Worm (Caenorhabditis elegans) whole organism, mixed stage, embryonic: ENCODE results near the gene cyn-4.
"Not testable (repeated sequence)": the region's sequence is repeated elsewhere in the genome, so short reads cannot be mapped to it uniquely, and the experiment has no call there.

ENCODE experiments used
- M03D4.4 ChIP-seq: sonication (generic microtip); optimal IDR thresholded peaks from 2 replicates; lab custom pipeline; 2017; ENCODE audit warnings: mild to moderate bottlenecking, missing genetic modification characterization, missing compliant biosample characterization
- blmp-1 ChIP-seq: fragments of 150-350 bp; optimal IDR thresholded peaks from 2 replicates; lab custom pipeline; 2014; ENCODE audit warnings: missing biosample characterization, missing genetic modification characterization
- ceh-39 ChIP-seq: fragments of 150-350 bp; optimal IDR thresholded peaks from 2 replicates; lab custom pipeline; 2014; ENCODE audit warnings: missing biosample characterization, missing genetic modification characterization
- ceh-43 ChIP-seq: fragments of 200-800 bp; sonication (Bioruptor generic); optimal IDR thresholded peaks from 2 replicates; lab custom pipeline; 2018; ENCODE audit warnings: mild to moderate bottlenecking, missing genetic modification characterization, moderate library complexity, missing compliant biosample characterization
- ceh-83 ChIP-seq: fragments of 200-800 bp; sonication (Bioruptor generic); optimal IDR thresholded peaks from 2 replicates; lab custom pipeline; 2018; ENCODE audit warnings: mild to moderate bottlenecking, missing genetic modification characterization, missing compliant biosample characterization
- cnd-1 ChIP-seq: fragments of 200-800 bp; sonication (Bioruptor generic); optimal IDR thresholded peaks from 2 replicates; lab custom pipeline; 2018; ENCODE audit warnings: mild to moderate bottlenecking, missing genetic modification characterization, missing compliant biosample characterization
- drap-1 ChIP-seq: fragments of 200-800 bp; sonication (Bioruptor generic); optimal IDR thresholded peaks from 3 replicates; lab custom pipeline; 2018; ENCODE audit warnings: mild to moderate bottlenecking, missing genetic modification characterization, missing compliant biosample characterization
- elt-1 ChIP-seq: sonication (generic microtip); optimal IDR thresholded peaks from 2 replicates; lab custom pipeline; 2017; ENCODE audit warnings: missing genetic modification characterization, mild to moderate bottlenecking, missing compliant biosample characterization, antibody characterized with exemption, moderate library complexity, borderline replicate concordance; ENCODE audit not compliant: insufficient read depth
- flh-1 ChIP-seq: fragments of 200-800 bp; sonication (Bioruptor generic); optimal IDR thresholded peaks from 2 replicates; lab custom pipeline; 2018; ENCODE audit warnings: mild to moderate bottlenecking, missing genetic modification characterization, moderate library complexity, missing compliant biosample characterization
- ham-2 ChIP-seq: fragments of 200-800 bp; sonication (Bioruptor generic); optimal IDR thresholded peaks from 2 replicates; lab custom pipeline; 2018; ENCODE audit warnings: mild to moderate bottlenecking, missing genetic modification characterization, missing compliant biosample characterization
- hlh-1 ChIP-seq: fragments of 150-350 bp; optimal IDR thresholded peaks from 2 replicates; lab custom pipeline; 2014; ENCODE audit warnings: missing biosample characterization, missing genetic modification reagents, missing genetic modification characterization
- lin-13 ChIP-seq: fragments of 150-350 bp; optimal IDR thresholded peaks from 2 replicates; lab custom pipeline; 2014; ENCODE audit warnings: missing biosample characterization, missing genetic modification characterization
- lin-32 ChIP-seq: fragments of 200-800 bp; sonication (Bioruptor generic); optimal IDR thresholded peaks from 2 replicates; lab custom pipeline; 2018; ENCODE audit warnings: mild to moderate bottlenecking, missing genetic modification characterization, missing compliant biosample characterization
- lsy-2 ChIP-seq: fragments of 150-350 bp; optimal IDR thresholded peaks from 2 replicates; lab custom pipeline; 2014; ENCODE audit warnings: missing biosample characterization, missing genetic modification characterization
- mab-5 ChIP-seq: fragments of 150-350 bp; optimal IDR thresholded peaks from 2 replicates; lab custom pipeline; 2014; ENCODE audit warnings: missing biosample characterization, missing genetic modification characterization
- mep-1 ChIP-seq: fragments of 150-350 bp; optimal IDR thresholded peaks from 2 replicates; lab custom pipeline; 2017; ENCODE audit warnings: missing biosample characterization, missing genetic modification reagents, missing genetic modification characterization, inconsistent platforms
- nhr-2 ChIP-seq: fragments of 150-350 bp; optimal IDR thresholded peaks from 2 replicates; lab custom pipeline; 2014; ENCODE audit warnings: missing biosample characterization, missing genetic modification characterization
- nhr-28 ChIP-seq: fragments of 150-350 bp; optimal IDR thresholded peaks from 2 replicates; lab custom pipeline; 2014; ENCODE audit warnings: missing biosample characterization, missing genetic modification characterization
- nhr-76 ChIP-seq: sonication (generic microtip); optimal IDR thresholded peaks from 2 replicates; lab custom pipeline; 2017; ENCODE audit warnings: missing biosample characterization, missing genetic modification characterization
- pha-4 ChIP-seq: fragments of 150-350 bp; optimal IDR thresholded peaks from 2 replicates; lab custom pipeline; 2018; ENCODE audit warnings: missing biosample characterization, missing genetic modification reagents, missing genetic modification characterization
- sem-2 ChIP-seq: fragments of 200-800 bp; sonication (Bioruptor generic); optimal IDR thresholded peaks from 2 replicates; lab custom pipeline; 2018; ENCODE audit warnings: mild to moderate bottlenecking, missing genetic modification characterization, missing compliant biosample characterization
- snpc-4 ChIP-seq: fragments of 150-350 bp; optimal IDR thresholded peaks from 2 replicates; lab custom pipeline; 2014; ENCODE audit warnings: missing biosample characterization, missing genetic modification characterization
- sptf-1 ChIP-seq: sonication (generic microtip); optimal IDR thresholded peaks from 2 replicates; lab custom pipeline; 2017; ENCODE audit warnings: mild to moderate bottlenecking, missing genetic modification characterization, moderate library complexity, missing compliant biosample characterization
- unc-120 ChIP-seq: sonication (generic microtip); optimal IDR thresholded peaks from 2 replicates; lab custom pipeline; 2017; ENCODE audit warnings: missing genetic modification characterization, missing compliant biosample characterization; ENCODE audit not compliant: poor library complexity, severe bottlenecking
- unc-62 ChIP-seq: fragments of 150-350 bp; optimal IDR thresholded peaks from 2 replicates; lab custom pipeline; 2014; ENCODE audit warnings: missing biosample characterization, missing genetic modification reagents, missing genetic modification characterization
- zip-8 ChIP-seq: fragments of 150-350 bp; optimal IDR thresholded peaks from 2 replicates; lab custom pipeline; 2014; ENCODE audit warnings: missing biosample characterization, missing genetic modification characterization
- ztf-11 ChIP-seq: fragments of 150-350 bp; optimal IDR thresholded peaks from 2 replicates; lab custom pipeline; 2014; ENCODE audit warnings: missing biosample characterization, missing genetic modification characterization

cyn-4 gene

ce11 chrII:10914366-10914765, 42.0 kb upstream of the cyn-4 start, which contains the start of gene F44F4.15:
F44F4.15 (plus strand) TSS chrII:10914666.
- TF ChIP-seq pha-4 (tag; lab: Kevin White, UChicago): no peak
- no peak for TF ChIP-seq nhr-28
- TF ChIP-seq nhr-2 (tag; lab: Kevin White, UChicago): no peak
- TF ChIP-seq elt-1: no peak

ce11 chrII:10912995-10913394, 40.6 kb upstream of the cyn-4 start:
- TF ChIP-seq blmp-1 (no peak), hlh-1 (tag; lab: Kevin White, UChicago) (no peak), ceh-43 (GFP tag; lab: Kevin White, UChicago) (no peak), ceh-83 (GFP tag; lab: Kevin White, UChicago) (no peak), nhr-76 (tag; lab: Kevin White, UChicago) (no peak), lsy-2 (tag; lab: Kevin White, UChicago) (no peak), unc-62 (GFP tag; lab: Kevin White, UChicago) (no peak)

ce11 chrII:10910219-10910618, 37.8 kb upstream of the cyn-4 start, which contains the start of gene sra-11:
sra-11 (minus strand) TSS chrII:10910319.
- TF ChIP-seq nhr-2 (tag; lab: Kevin White, UChicago) (no peak), sem-2 (GFP tag; lab: Kevin White, UChicago) (no peak), unc-62 (GFP tag; lab: Kevin White, UChicago) (no peak), M03D4.4 (no peak), unc-120 (tag; lab: Kevin White, UChicago) (no peak), hlh-1 (tag; lab: Kevin White, UChicago) (no peak)

- TF ChIP-seq ztf-11 (tag; lab: Kevin White, UChicago); hlh-1 (tag; lab: Kevin White, UChicago); unc-62 (GFP tag; lab: Kevin White, UChicago): not testable (repeated sequence)
These were observed 32.0 kb upstream of the cyn-4 start, which contains the start of gene sra-12 for ce11 chrII:10904379-10904778. sra-12 (minus strand) TSS chrII:10904479.

ce11 chrII:10902104-10902503, 29.7 kb upstream of the cyn-4 start, which contains the start of gene gly-1:
gly-1 (minus strand) TSS chrII:10902204.
- TF ChIP-seq ceh-43 (GFP tag; lab: Kevin White, UChicago) (no peak), flh-1 (GFP tag; lab: Kevin White, UChicago) (no peak), cnd-1 (tag; lab: Kevin White, UChicago) (no peak), ceh-39 (tag; lab: Kevin White, UChicago) (no peak), sem-2 (GFP tag; lab: Kevin White, UChicago) (no peak), unc-62 (GFP tag; lab: Kevin White, UChicago) (no peak)

- no peak for TF ChIP-seq sem-2 (GFP tag; lab: Kevin White, UChicago)
- no peak for TF ChIP-seq M03D4.4
- no peak for TF ChIP-seq lin-32 (GFP tag; lab: Kevin White, UChicago)
- no peak for TF ChIP-seq mab-5 (tag; lab: Kevin White, UChicago)
- no peak for TF ChIP-seq flh-1 (GFP tag; lab: Kevin White, UChicago)
- no peak for TF ChIP-seq mep-1 (tag; lab: Kevin White, UChicago)
- TF ChIP-seq nhr-28: no peak
- no peak for TF ChIP-seq lsy-2 (tag; lab: Kevin White, UChicago)
- no peak for TF ChIP-seq ceh-83 (GFP tag; lab: Kevin White, UChicago)
- TF ChIP-seq sptf-1: no peak
- no peak for TF ChIP-seq ceh-43 (GFP tag; lab: Kevin White, UChicago)
- TF ChIP-seq ztf-11 (tag; lab: Kevin White, UChicago): no peak
- TF ChIP-seq zip-8 (tag; lab: Kevin White, UChicago): no peak
- no peak for TF ChIP-seq cnd-1 (tag; lab: Kevin White, UChicago)
- no peak for TF ChIP-seq drap-1
- no peak for TF ChIP-seq nhr-76 (tag; lab: Kevin White, UChicago)
- TF ChIP-seq lin-13 (tag; lab: Kevin White, UChicago): no peak
- no peak for TF ChIP-seq snpc-4 (tag; lab: Kevin White, UChicago)
- no peak for TF ChIP-seq ham-2 (GFP tag; lab: Kevin White, UChicago)
These were observed 26.6 kb upstream of the cyn-4 start for ce11 chrII:10898998-10899397.
